Worm (Caenorhabditis elegans) whole organism, L4 larva: ENCODE results near the gene Y17G9B.4.

Experiments used
- F10B5.3 ChIP-seq: sonication (generic microtip); optimal IDR thresholded peaks from 2 replicates; lab custom pipeline; 2016; ENCODE audit warnings: mild to moderate bottlenecking, missing genetic modification characterization, missing compliant biosample characterization
- F26F4.8 ChIP-seq: fragments of 200-800 bp; sonication (Bioruptor generic); conservative IDR thresholded peaks from 2 replicates; pipeline ENCODE4 v1.3.6; 2022; ENCODE audit warnings: missing genetic modification characterization, missing compliant biosample characterization
- F44E2.7 ChIP-seq: fragments of 200-800 bp; sonication (Bioruptor generic); IDR thresholded peaks from 2 replicates; pipeline ENCODE4 v2.1.2; 2022; ENCODE audit warnings: missing genetic modification characterization, missing compliant biosample characterization
- T20F7.1 ChIP-seq: fragments of 200-800 bp; sonication (Bioruptor generic); optimal IDR thresholded peaks from 2 replicates; lab custom pipeline; 2018; ENCODE audit warnings: mild to moderate bottlenecking, missing genetic modification characterization, missing compliant biosample characterization
- Y105C5A.15 ChIP-seq: fragments of 200-800 bp; sonication (Bioruptor generic); IDR thresholded peaks from 2 replicates; pipeline ENCODE4 v1.3.6; 2022; ENCODE audit warnings: missing genetic modification characterization, missing compliant biosample characterization
- Y48G9A.11 ChIP-seq: fragments of 200-800 bp; sonication (Bioruptor generic); IDR thresholded peaks from 2 replicates; pipeline ENCODE4 v1.3.6; 2022; ENCODE audit warnings: missing genetic modification reagents, missing genetic modification characterization, missing compliant biosample characterization
- Y75B8A.6 ChIP-seq: fragments of 200-800 bp; sonication (Bioruptor generic); IDR thresholded peaks from 2 replicates; pipeline ENCODE4 v1.3.6; 2022; ENCODE audit warnings: missing genetic modification reagents, missing genetic modification characterization, missing compliant biosample characterization
- arid-1 ChIP-seq: fragments of 200-800 bp; sonication (Bioruptor generic); conservative IDR thresholded peaks from 2 replicates; pipeline ENCODE4 v1.3.6; 2022; ENCODE audit warnings: missing genetic modification reagents, missing genetic modification characterization, missing compliant biosample characterization
- ceh-20 ChIP-seq: fragments of 200-800 bp; sonication (Bioruptor generic); IDR thresholded peaks from 2 replicates; pipeline ENCODE4 v1.3.6; 2022; ENCODE audit warnings: missing genetic modification reagents, missing genetic modification characterization, missing compliant biosample characterization
- ces-1 ChIP-seq: fragments of 150-350 bp; sonication (generic microtip); optimal IDR thresholded peaks from 4 replicates; lab custom pipeline; 2014; ENCODE audit warnings: missing biosample characterization, missing genetic modification reagents, missing genetic modification characterization
- cey-2 ChIP-seq: sonication (generic microtip); optimal IDR thresholded peaks from 3 replicates; lab custom pipeline; 2017; ENCODE audit warnings: missing genetic modification characterization, mild to moderate bottlenecking, missing compliant biosample characterization, antibody characterized with exemption, borderline replicate concordance; ENCODE audit not compliant: insufficient read depth
- daf-12 ChIP-seq: fragments of 150-350 bp; optimal IDR thresholded peaks from 2 replicates; lab custom pipeline; 2014; ENCODE audit warnings: missing biosample characterization, missing genetic modification reagents, missing genetic modification characterization
- daf-16 ChIP-seq, 3 experiments: sonication (generic microtip); optimal IDR thresholded peaks; 2 replicates each; lab custom pipeline; 2016 to 2017; ENCODE audit warnings: missing genetic modification characterization in 3 of 3, missing genetic modification reagents in 3 of 3, mild to moderate bottlenecking in 2 of 3, missing compliant biosample characterization in 2 of 3, missing biosample characterization in 1 of 3, moderate library complexity in 1 of 3
- dve-1 ChIP-seq: sonication (generic microtip); optimal IDR thresholded peaks from 2 replicates; lab custom pipeline; 2017; ENCODE audit warnings: antibody characterized with exemption, mild to moderate bottlenecking, missing genetic modification characterization, missing compliant biosample characterization; ENCODE audit not compliant: insufficient read depth
- egl-27 ChIP-seq: sonication (generic microtip); optimal IDR thresholded peaks from 3 replicates; lab custom pipeline; 2017; ENCODE audit warnings: missing biosample characterization, missing genetic modification reagents, missing genetic modification characterization
- fos-1 ChIP-seq: fragments of 150-350 bp; optimal IDR thresholded peaks from 2 replicates; lab custom pipeline; 2014; ENCODE audit warnings: missing biosample characterization, missing genetic modification characterization
- gei-8 ChIP-seq: fragments of 200-800 bp; sonication (Bioruptor generic); optimal IDR thresholded peaks from 2 replicates; lab custom pipeline; 2018; ENCODE audit warnings: mild to moderate bottlenecking, missing genetic modification characterization, missing compliant biosample characterization
- hif-1 ChIP-seq, 2 experiments: sonication (generic microtip); optimal IDR thresholded peaks; 2 replicates each; lab custom pipeline; 2016 to 2017; ENCODE audit warnings: missing compliant biosample characterization in 2 of 2, missing genetic modification characterization in 2 of 2, missing genetic modification reagents in 2 of 2, missing genotype in 2 of 2, mild to moderate bottlenecking in 1 of 2
- hlh-30 ChIP-seq: sonication (generic microtip); optimal IDR thresholded peaks from 2 replicates; lab custom pipeline; 2017; ENCODE audit warnings: antibody characterized with exemption, mild to moderate bottlenecking, missing genetic modification characterization, missing compliant biosample characterization; ENCODE audit not compliant: insufficient read depth
- hmg-1.1 ChIP-seq: fragments of 200-800 bp; sonication (Bioruptor generic); IDR thresholded peaks from 2 replicates; pipeline ENCODE4 v1.3.6; 2022; ENCODE audit warnings: missing genetic modification reagents, missing genetic modification characterization, missing compliant biosample characterization
- jun-1 ChIP-seq: fragments of 150-350 bp; optimal IDR thresholded peaks from 2 replicates; lab custom pipeline; 2014; ENCODE audit warnings: missing biosample characterization, missing genetic modification reagents, missing genetic modification characterization
- lim-7 ChIP-seq: fragments of 200-800 bp; sonication (Bioruptor generic); IDR thresholded peaks from 2 replicates; pipeline ENCODE4 v1.3.6; 2022; ENCODE audit warnings: missing genetic modification characterization, missing compliant biosample characterization
- lin-1 ChIP-seq: fragments of 200-800 bp; sonication (Bioruptor generic); IDR thresholded peaks from 2 replicates; pipeline ENCODE4 v1.3.6; 2022; ENCODE audit warnings: missing genetic modification reagents, missing genetic modification characterization, missing compliant biosample characterization
- lin-13 ChIP-seq: fragments of 150-350 bp; optimal IDR thresholded peaks from 2 replicates; lab custom pipeline; 2014; ENCODE audit warnings: missing biosample characterization, missing genetic modification reagents, missing genetic modification characterization
- lin-29 ChIP-seq: fragments of 200-800 bp; sonication (Bioruptor generic); IDR thresholded peaks from 2 replicates; pipeline ENCODE4 v1.3.6; 2022; ENCODE audit warnings: missing genetic modification reagents, missing genetic modification characterization, missing compliant biosample characterization
- mdl-1 ChIP-seq, 2 experiments: fragments of 150-350 bp in 1 of 2; sonication (generic microtip) in 1 of 2; optimal IDR thresholded peaks; 2 replicates each; lab custom pipeline; 2014 to 2017; ENCODE audit warnings: missing biosample characterization in 2 of 2, missing genetic modification characterization in 2 of 2
- mdt-29 ChIP-seq: fragments of 200-800 bp; sonication (Bioruptor generic); IDR thresholded peaks from 2 replicates; pipeline ENCODE4 v1.3.6; 2022; ENCODE audit warnings: missing genetic modification reagents, missing genetic modification characterization, missing compliant biosample characterization
- mes-2 ChIP-seq: sonication (generic microtip); optimal IDR thresholded peaks from 2 replicates; lab custom pipeline; 2016; ENCODE audit warnings: missing genotype, mild to moderate bottlenecking, missing genetic modification characterization, missing compliant biosample characterization; ENCODE audit not compliant: poor library complexity, severe bottlenecking
- mxl-2 ChIP-seq: fragments of 200-800 bp; sonication (Bioruptor generic); conservative IDR thresholded peaks from 2 replicates; pipeline ENCODE4 v1.3.6; 2022; ENCODE audit warnings: missing genetic modification reagents, missing genetic modification characterization, missing compliant biosample characterization
- nhr-102 ChIP-seq: sonication (generic microtip); optimal IDR thresholded peaks from 2 replicates; lab custom pipeline; 2016; ENCODE audit warnings: mild to moderate bottlenecking, missing genetic modification characterization, moderate library complexity, missing compliant biosample characterization
- nhr-111 ChIP-seq: fragments of 200-800 bp; sonication (Bioruptor generic); optimal IDR thresholded peaks from 2 replicates; lab custom pipeline; 2018; ENCODE audit warnings: mild to moderate bottlenecking, missing genetic modification characterization, missing compliant biosample characterization
- nhr-28 ChIP-seq: fragments of 150-350 bp; optimal IDR thresholded peaks from 2 replicates; lab custom pipeline; 2014; ENCODE audit warnings: missing biosample characterization, missing genetic modification characterization
- nhr-48 ChIP-seq: sonication (generic microtip); optimal IDR thresholded peaks from 2 replicates; lab custom pipeline; 2016; ENCODE audit warnings: mild to moderate bottlenecking, missing genetic modification characterization, missing compliant biosample characterization
- nhr-6 ChIP-seq: fragments of 150-350 bp; optimal IDR thresholded peaks from 2 replicates; lab custom pipeline; 2014; ENCODE audit warnings: missing biosample characterization, missing genetic modification characterization
- nhr-77 ChIP-seq: fragments of 150-350 bp; optimal IDR thresholded peaks from 2 replicates; lab custom pipeline; 2014; ENCODE audit warnings: missing biosample characterization, missing genetic modification characterization
- pha-4 ChIP-seq, 2 experiments: fragments of 150-350 bp in 1 of 2; fragments of 200-800 bp in 1 of 2; sonication (Bioruptor generic) in 1 of 2; IDR thresholded peaks in 1 of 2; optimal IDR thresholded peaks in 1 of 2; 2 replicates each; pipeline versions ENCODE4 v1.3.6 to Lab custom; 2014 to 2022; ENCODE audit warnings: missing genetic modification characterization in 2 of 2, missing genetic modification reagents in 2 of 2, missing biosample characterization in 1 of 2, missing compliant biosample characterization in 1 of 2
- sdz-12 ChIP-seq: fragments of 200-800 bp; sonication (Bioruptor generic); optimal IDR thresholded peaks from 2 replicates; lab custom pipeline; 2018; ENCODE audit warnings: mild to moderate bottlenecking, missing genetic modification characterization, missing compliant biosample characterization
- skn-1 ChIP-seq: fragments of 150-350 bp; optimal IDR thresholded peaks from 2 replicates; lab custom pipeline; 2014; ENCODE audit warnings: missing biosample characterization, missing genetic modification characterization
- snpc-1.2 ChIP-seq: fragments of 200-800 bp; sonication (Bioruptor generic); IDR thresholded peaks from 2 replicates; pipeline ENCODE4 v1.3.6; 2022; ENCODE audit warnings: missing genetic modification reagents, missing genetic modification characterization, missing compliant biosample characterization
- spr-3 ChIP-seq: fragments of 200-800 bp; sonication (Bioruptor generic); optimal IDR thresholded peaks from 2 replicates; lab custom pipeline; 2018; ENCODE audit warnings: mild to moderate bottlenecking, missing genetic modification characterization, missing compliant biosample characterization
- unc-62 ChIP-seq, 3 experiments: fragments of 150-350 bp in 1 of 3; sonication (generic microtip); optimal IDR thresholded peaks in 2 of 3; peaks in 1 of 3; 1 replicate in 1 of 3; 2 replicates in 2 of 3; lab custom pipeline; 2014 to 2017; ENCODE audit warnings: missing biosample characterization in 3 of 3, missing genetic modification characterization in 3 of 3, missing genetic modification reagents in 3 of 3, missing genotype in 1 of 3
- zag-1 ChIP-seq: fragments of 150-350 bp; optimal IDR thresholded peaks from 2 replicates; lab custom pipeline; 2014; ENCODE audit warnings: missing biosample characterization, missing genetic modification characterization
- zfp-2 ChIP-seq: sonication (generic microtip); optimal IDR thresholded peaks from 2 replicates; lab custom pipeline; 2016; ENCODE audit warnings: mild to moderate bottlenecking, missing genetic modification characterization, missing compliant biosample characterization
- zip-11 ChIP-seq: fragments of 200-800 bp; sonication (Bioruptor generic); IDR thresholded peaks from 2 replicates; pipeline ENCODE4 v1.3.6; 2022; ENCODE audit warnings: missing genetic modification characterization, missing compliant biosample characterization
- zip-2 ChIP-seq: fragments of 150-350 bp; optimal IDR thresholded peaks from 2 replicates; lab custom pipeline; 2014; ENCODE audit warnings: missing biosample characterization, missing genetic modification characterization
- ztf-7 ChIP-seq: fragments of 150-350 bp; optimal IDR thresholded peaks from 2 replicates; lab custom pipeline; 2014; ENCODE audit warnings: missing biosample characterization, missing genetic modification characterization

The Y17G9B.4 gene

ce11 chrIV:4784687-4785086 lies 32.8 kb downstream of the Y17G9B.4 start:
- 0 out of 2 replicates have a peak, but pooled peaks have one; percentile 10 for TF ChIP-seq snpc-1.2 (GFP tag; lab: Robert Waterston, UW)
- TF ChIP-seq dve-1 (tag; lab: Kevin White, UChicago) = peak; percentile 13
- TF ChIP-seq, all 104 proteins: peak for 2; not testable (repeated sequence) for 102

- no peak for TF ChIP-seq zag-1 (tag; lab: Kevin White, UChicago)
- no peak for TF ChIP-seq ces-1 (GFP tag; lab: Kevin White, UChicago)
- TF ChIP-seq Y48G9A.11 = no peak
- no peak for TF ChIP-seq cey-2 (tag; lab: Kevin White, UChicago)
- TF ChIP-seq jun-1 = no peak
- TF ChIP-seq fos-1 (tag; lab: Kevin White, UChicago) = no peak
- TF ChIP-seq mxl-2 (GFP tag; lab: Robert Waterston, UW) = no peak
- TF ChIP-seq unc-62 (GFP tag; optimal IDR thresholded peaks at IDR 0.05 in 1 of 2; lab: Kevin White, UChicago) = peak in 1 of 2 experiments; percentile 92
- TF ChIP-seq unc-62 (tag; optimal IDR thresholded peaks at IDR 0.05; lab: Kevin White, UChicago) = no peak
- no peak for TF ChIP-seq mdt-29 (GFP tag; lab: Robert Waterston, UW)
- peak; percentile 35 for TF ChIP-seq mes-2 (tag; lab: Kevin White, UChicago)
- TF ChIP-seq nhr-77 (tag; lab: Kevin White, UChicago) = peak; percentile 83
- TF ChIP-seq hif-1 (tag; optimal IDR thresholded peaks at IDR 0.05; lab: Kevin White, UChicago) = peak in 1 of 2 experiments; percentile 33
- no peak for TF ChIP-seq lin-13 (GFP tag; lab: Kevin White, UChicago)
- TF ChIP-seq Y75B8A.6 (GFP tag; lab: Robert Waterston, UW) = no peak
- 0 out of 2 replicates have a peak, but pooled peaks have one; percentile 17 for TF ChIP-seq hmg-1.1
- no peak for TF ChIP-seq nhr-111 (GFP tag; lab: Kevin White, UChicago)
- TF ChIP-seq T20F7.1 (GFP tag; lab: Kevin White, UChicago) = no peak
- no peak for TF ChIP-seq F10B5.3 (tag; lab: Kevin White, UChicago)
- TF ChIP-seq lin-1 (GFP tag; lab: Robert Waterston, UW) = no peak
- no peak for TF ChIP-seq nhr-6 (tag; lab: Kevin White, UChicago)
- TF ChIP-seq F44E2.7 (GFP tag; lab: Robert Waterston, UW) = no peak
- TF ChIP-seq nhr-28 (tag; lab: Kevin White, UChicago) = peak; percentile 98
- TF ChIP-seq lin-29 (GFP tag; lab: Robert Waterston, UW) = no peak
- no peak for TF ChIP-seq arid-1 (GFP tag; lab: Robert Waterston, UW)
- no peak for TF ChIP-seq gei-8
- no peak for TF ChIP-seq zfp-2 (tag; lab: Kevin White, UChicago)
- no peak for TF ChIP-seq snpc-1.2 (GFP tag; lab: Robert Waterston, UW)
- no peak for TF ChIP-seq F26F4.8 (GFP tag; lab: Robert Waterston, UW)
- no peak for TF ChIP-seq zip-2
- no peak for TF ChIP-seq zip-11 (GFP tag; lab: Robert Waterston, UW)
- TF ChIP-seq pha-4 (GFP tag; IDR thresholded peaks at IDR 0.05; lab: Robert Waterston, UW) = no peak
- TF ChIP-seq pha-4 (tag; optimal IDR thresholded peaks at IDR 0.05; lab: Kevin White, UChicago) = peak; percentile 26
- no peak for TF ChIP-seq daf-16 (GFP tag; optimal IDR thresholded peaks at IDR 0.05; lab: Kevin White, UChicago)
- TF ChIP-seq daf-16 (tag; optimal IDR thresholded peaks at IDR 0.05; lab: Kevin White, UChicago) = peak; percentile 97
- peak in 1 of 2 experiments; percentile 86 for TF ChIP-seq mdl-1 (tag; optimal IDR thresholded peaks at IDR 0.05; lab: Kevin White, UChicago)
- no peak for TF ChIP-seq spr-3
- TF ChIP-seq lim-7 (GFP tag; lab: Robert Waterston, UW) = no peak
- TF ChIP-seq Y105C5A.15 (GFP tag; lab: Robert Waterston, UW) = no peak
- peak; percentile 63 for TF ChIP-seq nhr-48 (tag; lab: Kevin White, UChicago)
- peak; percentile 14 for TF ChIP-seq ztf-7
- peak; percentile 81 for TF ChIP-seq dve-1 (tag; lab: Kevin White, UChicago)
- TF ChIP-seq daf-12 (tag; lab: Kevin White, UChicago) = no peak
- TF ChIP-seq egl-27 (tag; lab: Kevin White, UChicago) = no peak
- no peak for TF ChIP-seq skn-1 (tag; lab: Kevin White, UChicago)
- TF ChIP-seq ceh-20 (GFP tag; lab: Robert Waterston, UW) = no peak
- TF ChIP-seq nhr-102 (tag; lab: Kevin White, UChicago) = peak; percentile 7
- peak; percentile 67 for TF ChIP-seq hlh-30
- TF ChIP-seq sdz-12 (GFP tag; lab: Kevin White, UChicago) = no peak
Observed at ce11 chrIV:4788332-4788731, 36.4 kb downstream of the Y17G9B.4 start, which contains the start of gene nhr-104. Gene nhr-104, minus strand, starts transcription at chrIV:4788692.
